Fruit fly (Drosophila melanogaster): ENCODE data around the gene TotA.

The TotA gene

DNA sequence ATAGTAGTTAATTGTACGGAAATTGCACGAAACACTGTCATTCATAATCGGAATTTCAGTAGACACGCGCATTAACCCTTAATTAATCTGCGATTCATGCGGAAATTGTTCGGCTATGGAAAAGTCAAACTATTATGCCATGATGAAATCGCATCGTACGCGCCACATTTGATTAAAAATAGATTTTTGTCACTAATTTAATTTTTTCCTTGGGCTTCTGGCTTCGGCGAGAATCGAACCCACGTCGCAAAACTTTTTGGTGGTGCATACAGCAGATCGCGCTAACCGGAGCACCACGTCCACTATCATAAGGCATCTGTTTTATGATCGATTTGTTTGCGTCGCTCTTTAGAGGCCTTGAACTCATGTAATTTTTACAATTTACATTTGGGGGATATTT, 41.9 kb downstream of the TotA start:
- no peak for TF ChIP-seq CG8319 (GFP tag; optimal IDR thresholded peaks at IDR 0.05)
- TF ChIP-seq dsx (GFP tag; optimal IDR thresholded peaks at IDR 0.05; ENCODE audit: poor library complexity, severe bottlenecking): no peak
- 0 out of 3 replicates have a peak, but pooled peaks have one; percentile 11 for TF ChIP-seq eg (GFP tag; IDR thresholded peaks at IDR 0.05)
- no peak for TF ChIP-seq fkh (GFP tag; optimal IDR thresholded peaks at IDR 0.05)
- no peak for TF ChIP-seq Sox15 (GFP tag; optimal IDR thresholded peaks at IDR 0.05)
- peak; percentile 77 for TF ChIP-seq svp (GFP tag)
- TF ChIP-seq fd59A (GFP tag; optimal IDR thresholded peaks at IDR 0.05): no peak
- TF ChIP-seq achi (GFP tag; optimal IDR thresholded peaks at IDR 0.05): no peak
- no peak for TF ChIP-seq CG31627 (GFP tag; optimal IDR thresholded peaks at IDR 0.05)
- TF ChIP-seq Eip78C (GFP tag): peak; percentile 44
- TF ChIP-seq CG11762 (GFP tag; optimal IDR thresholded peaks at IDR 0.05; ENCODE audit: insufficient read depth): no peak
- TF ChIP-seq CG6792 (GFP tag; optimal IDR thresholded peaks at IDR 0.05): no peak
- TF ChIP-seq cyc (GFP tag; optimal IDR thresholded peaks at IDR 0.05): no peak
- no peak for TF ChIP-seq CG1621 (tag; optimal IDR thresholded peaks at IDR 0.05)
- no peak for TF ChIP-seq ss (GFP tag; optimal IDR thresholded peaks at IDR 0.05)
- TF ChIP-seq CG3919 (GFP tag; optimal IDR thresholded peaks at IDR 0.05): no peak
- TF ChIP-seq CG6854 (GFP tag; optimal IDR thresholded peaks at IDR 0.05): peak; percentile 5

dm6 chr3R:20914103-20914502, 43.3 kb downstream of the TotA start, which contains the start of gene hdly:
TSS of gene hdly (plus strand) at chr3R:20914296.
- TF ChIP-seq OdsH (GFP tag; optimal IDR thresholded peaks at IDR 0.05) (peak; percentile 87), CG3032 (tag; optimal IDR thresholded peaks at IDR 0.05) (peak; percentile 96), Eip75B (GFP tag; optimal IDR thresholded peaks at IDR 0.05) (peak; percentile 92), Blimp-1 (GFP tag; optimal IDR thresholded peaks at IDR 0.05) (peak; percentile 88), Eip93F (GFP tag; optimal IDR thresholded peaks at IDR 0.05) (peak; percentile 63), Sox102F (GFP tag; optimal IDR thresholded peaks at IDR 0.05) (peak; percentile 94), salr (GFP tag; optimal IDR thresholded peaks at IDR 0.05) (peak; percentile 96 to 97), achi (GFP tag; optimal IDR thresholded peaks at IDR 0.05) (peak; percentile 89), CG16779 (tag; optimal IDR thresholded peaks at IDR 0.05) (peak; percentile 99), CG31627 (GFP tag; optimal IDR thresholded peaks at IDR 0.05) (peak; percentile 39), Hr4 (GFP tag; optimal IDR thresholded peaks at IDR 0.05) (peak; percentile 92), Ets21C (GFP tag; optimal IDR thresholded peaks at IDR 0.05) (peak; percentile 42), CG10631 (GFP tag; optimal IDR thresholded peaks at IDR 0.05) (peak; percentile 74), CG4318 (GFP tag; optimal IDR thresholded peaks at IDR 0.05) (peak; percentile 55), Ets96B (tag; optimal IDR thresholded peaks at IDR 0.05) (peak; percentile 98), CG32006 (GFP tag; optimal IDR thresholded peaks at IDR 0.05) (peak; percentile 94), dac (GFP tag; optimal IDR thresholded peaks at IDR 0.05) (peak; percentile 92), Eip78C (GFP tag) (peak; percentile 98), CG9139 (GFP tag; optimal IDR thresholded peaks at IDR 0.05) (peak; percentile 99), dsx (GFP tag; optimal IDR thresholded peaks at IDR 0.05; ENCODE audit: poor library complexity, severe bottlenecking) (peak; percentile 96), CG34406 (GFP tag; optimal IDR thresholded peaks at IDR 0.05) (peak; percentile 91), CG6854 (GFP tag; optimal IDR thresholded peaks at IDR 0.05) (peak; percentile 99), spab (GFP tag; optimal IDR thresholded peaks at IDR 0.05) (peak; percentile 98), svp (GFP tag) (peak; percentile 92), CG6808 (GFP tag; optimal IDR thresholded peaks at IDR 0.05) (peak; percentile 97), Lpt (GFP tag; optimal IDR thresholded peaks at IDR 0.05) (peak; percentile 97), CG15336 (GFP tag; IDR thresholded peaks at IDR 0.05) (peak; percentile 98), Smox (GFP tag; optimal IDR thresholded peaks at IDR 0.05) (peak; percentile 80), Sox14 (GFP tag; optimal IDR thresholded peaks at IDR 0.05) (peak; percentile 90), Gug (GFP tag; IDR thresholded peaks at IDR 0.05) (peak; percentile 95), Met (GFP tag; optimal IDR thresholded peaks at IDR 0.05) (peak; percentile 86), fd59A (GFP tag; optimal IDR thresholded peaks at IDR 0.05) (peak; percentile 84), vri (GFP tag; optimal IDR thresholded peaks at IDR 0.05) (peak; percentile 95), CG1621 (tag; optimal IDR thresholded peaks at IDR 0.05) (peak; percentile 98), CG7368 (GFP tag; optimal IDR thresholded peaks at IDR 0.05) (peak; percentile 94), CG10669 (GFP tag; optimal IDR thresholded peaks at IDR 0.05) (peak; percentile 98), ss (GFP tag; optimal IDR thresholded peaks at IDR 0.05) (peak; percentile 100), lz (GFP tag; optimal IDR thresholded peaks at IDR 0.05) (peak; percentile 71), Sox15 (GFP tag; optimal IDR thresholded peaks at IDR 0.05) (no peak), fd85E (GFP tag; optimal IDR thresholded peaks at IDR 0.05) (peak; percentile 87), CG8119 (GFP tag; IDR thresholded peaks at IDR 0.05) (peak; percentile 99), esn (GFP tag; optimal IDR thresholded peaks at IDR 0.05) (peak; percentile 84)
